Worm (Caenorhabditis elegans) whole organism, late embryonic: ENCODE data around the gene laf-1.

Experiments
- Y22D7AL.16 ChIP-seq: sonication (generic microtip); optimal IDR thresholded peaks from 2 replicates; lab custom pipeline; 2016; ENCODE audit warnings: missing genetic modification characterization, missing compliant biosample characterization
- ceh-31 ChIP-seq: sonication (generic microtip); optimal IDR thresholded peaks from 2 replicates; lab custom pipeline; 2016; ENCODE audit warnings: missing genetic modification characterization, missing compliant biosample characterization
- elt-4 ChIP-seq: sonication (generic microtip); optimal IDR thresholded peaks from 2 replicates; lab custom pipeline; 2016; ENCODE audit warnings: missing genetic modification characterization, missing compliant biosample characterization
- gmeb-2 ChIP-seq: sonication (generic microtip); optimal IDR thresholded peaks from 2 replicates; lab custom pipeline; 2016; ENCODE audit warnings: missing genetic modification characterization, inconsistent platforms, missing compliant biosample characterization
- npax-4 ChIP-seq: sonication (generic microtip); optimal IDR thresholded peaks from 2 replicates; lab custom pipeline; 2016; ENCODE audit warnings: missing genetic modification characterization, missing compliant biosample characterization
- odd-2 ChIP-seq: sonication (generic microtip); optimal IDR thresholded peaks from 2 replicates; lab custom pipeline; 2017; ENCODE audit warnings: antibody characterized with exemption, mild to moderate bottlenecking, missing genetic modification characterization, missing compliant biosample characterization
- sox-4 ChIP-seq: sonication (generic microtip); optimal IDR thresholded peaks from 2 replicates; lab custom pipeline; 2017; ENCODE audit warnings: mild to moderate bottlenecking, missing genetic modification characterization, inconsistent platforms, missing compliant biosample characterization
- unc-3 ChIP-seq, 2 experiments: fragments of 200-800 bp in 1 of 2; sonication (Bioruptor generic) in 1 of 2; sonication (generic microtip) in 1 of 2; conservative IDR thresholded peaks in 1 of 2; optimal IDR thresholded peaks in 1 of 2; 2 replicates each; pipeline versions ENCODE4 v1.3.6 to Lab custom; 2016 to 2022; ENCODE audit warnings: missing compliant biosample characterization in 2 of 2, missing genetic modification characterization in 2 of 2, missing genetic modification reagents in 1 of 2

laf-1 gene

ce11 chrIII:2724992-2725220 lies 53.9 kb downstream of the laf-1 start, which contains the start of gene Y71H2AM.11:
Gene Y71H2AM.11 (minus strand): TSS chrIII:2725092.
- TF ChIP-seq gmeb-2 (tag; lab: Kevin White, UChicago) (no peak), elt-4 (tag; lab: Kevin White, UChicago) (no peak), npax-4 (no peak), unc-3 (GFP tag; conservative IDR thresholded peaks at IDR 0.05; lab: Robert Waterston, UW) (no peak), unc-3 (tag; optimal IDR thresholded peaks at IDR 0.05; lab: Kevin White, UChicago) (no peak), odd-2 (tag; lab: Kevin White, UChicago) (no peak), Y22D7AL.16 (tag; lab: Kevin White, UChicago) (no peak), sox-4 (tag; lab: Kevin White, UChicago) (no peak), ceh-31 (no peak)
